Worm (Caenorhabditis elegans) whole organism, L4/young adult: ENCODE measurements around the gene spr-3.

Source experiments
- W03F9.2 ChIP-seq: fragments of 150-350 bp; optimal IDR thresholded peaks from 2 replicates; lab custom pipeline; 2014; ENCODE audit warnings: missing biosample characterization, missing genetic modification characterization
- dao-5 ChIP-seq: sonication (generic microtip); optimal IDR thresholded peaks from 2 replicates; lab custom pipeline; 2016; ENCODE audit warnings: missing genotype, missing genetic modification characterization, moderate library complexity, missing compliant biosample characterization

DNA sequence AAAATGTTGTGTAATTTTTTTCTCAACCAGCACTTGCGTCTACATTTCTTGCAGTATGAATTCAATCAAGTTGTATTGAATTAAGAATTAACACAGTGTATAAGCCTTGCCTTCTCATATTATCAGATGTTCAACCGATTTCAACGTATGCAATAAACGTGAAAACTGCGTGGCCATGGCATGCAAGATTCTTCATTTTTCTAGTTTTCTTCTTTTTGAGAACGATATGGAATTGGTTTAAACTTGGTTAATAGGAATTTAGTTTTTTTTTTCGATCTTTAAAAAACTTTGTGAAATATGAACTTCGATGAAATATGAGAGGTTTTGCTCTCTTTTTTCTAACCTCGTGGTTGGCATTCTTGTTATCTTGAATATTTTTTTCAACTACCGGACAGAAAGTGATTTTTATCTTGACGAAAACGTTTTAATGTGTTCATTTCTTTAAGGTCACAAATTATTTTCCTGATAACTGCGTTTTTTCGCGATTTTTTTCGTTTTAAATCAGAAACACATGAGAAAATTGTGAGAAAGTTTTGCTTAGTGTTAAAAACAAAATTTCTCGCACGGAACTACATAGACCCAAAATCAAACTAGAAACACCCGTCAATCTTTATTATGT is 16.6 kb downstream of the spr-3 start:
- TF ChIP-seq dao-5 (tag; lab: Kevin White, UChicago) = no peak
- TF ChIP-seq W03F9.2 (tag; lab: Kevin White, UChicago) = no peak
